Fruit fly (Drosophila melanogaster) whole organism, larva: ENCODE data around the gene Tg.

Experiments used
- noc ChIP-seq: fragments of 200-800 bp; sonication (Bioruptor generic); optimal IDR thresholded peaks from 3 replicates; lab custom pipeline; 2019; ENCODE audit warnings: missing biosample characterization, mild to moderate bottlenecking, missing genetic modification characterization, moderate library complexity

The Tg gene

dm6 chr2L:8043282-8043668 is 32.1 kb downstream of the Tg start, which contains the start of gene Megf8:
Gene Megf8 (plus strand): TSS chr2L:8043471.
- no peak for TF ChIP-seq noc (tag; lab: Kevin White, UChicago)

- no peak for TF ChIP-seq noc (tag; lab: Kevin White, UChicago)
Observed at dm6 chr2L:8071112-8071976, 60.1 kb downstream of the Tg start, which contains the start of gene poe. Gene poe (minus strand): TSS chr2L:8071624.

- no peak for TF ChIP-seq noc (tag; lab: Kevin White, UChicago)
Observed at dm6 chr2L:8072692-8073091, 61.5 kb downstream of the Tg start, which contains the start of the genes MED20 and Trf. Gene MED20 (minus strand): TSS chr2L:8072848. Gene Trf (plus strand): TSS chr2L:8072895.
